Worm (Caenorhabditis elegans): ENCODE data around the gene srw-43.

Gene srw-43

DNA sequence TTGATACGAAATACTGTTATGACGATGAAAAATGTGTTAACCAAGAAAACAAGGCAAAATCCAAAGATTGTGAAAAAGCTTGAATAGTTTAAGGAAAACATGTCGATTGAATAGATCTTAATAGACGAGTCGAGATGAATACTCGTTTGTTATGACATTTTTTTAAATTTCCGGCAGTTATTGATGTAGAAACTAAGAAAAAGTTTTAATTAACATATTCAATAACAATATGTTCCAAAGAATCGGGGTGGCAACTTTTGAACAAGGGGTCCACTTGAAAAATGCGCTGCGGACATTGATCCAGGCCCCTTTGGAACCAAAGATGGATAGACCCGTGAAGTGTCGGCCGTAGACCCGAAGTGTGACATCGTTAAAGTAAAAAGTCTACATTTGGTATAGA is 14.6 kb upstream of the srw-43 start, which contains the start of gene str-61:
str-61 (minus strand) TSS at position 101 of the 400 bp plus-strand sequence.
- TF ChIP-seq dmd-8 (GFP tag; IDR thresholded peaks at IDR 0.05) (no peak), zfp-3 (GFP tag; conservative IDR thresholded peaks at IDR 0.05) (no peak), zip-11 (GFP tag; IDR thresholded peaks at IDR 0.05) (no peak), aly-2 (tag; optimal IDR thresholded peaks at IDR 0.05) (no peak), aha-1 (tag) (peak; percentile 6), egl-27 (tag; optimal IDR thresholded peaks at IDR 0.05) (no peak)

ce11 chrV:16672198-16672597 is 13.6 kb upstream of the srw-43 start, which contains the start of gene F14F8.8:
Gene F14F8.8 (minus strand): TSS chrV:16672298.
- TF ChIP-seq lin-1 (GFP tag; IDR thresholded peaks at IDR 0.05): no peak
- TF ChIP-seq fos-1 (tag; optimal IDR thresholded peaks at IDR 0.05): no peak
- TF ChIP-seq skn-1 (tag; optimal IDR thresholded peaks at IDR 0.05): no peak
- no peak for TF ChIP-seq duxl-1 (tag; optimal IDR thresholded peaks at IDR 0.05; ENCODE audit: poor library complexity)
- no peak for TF ChIP-seq dpl-1 (GFP tag; optimal IDR thresholded peaks at IDR 0.05)
- TF ChIP-seq ceh-44 (GFP tag; IDR thresholded peaks at IDR 0.05): no peak
- TF ChIP-seq ceh-20 (GFP tag; IDR thresholded peaks at IDR 0.05): no peak
- TF ChIP-seq lin-13 (GFP tag; optimal IDR thresholded peaks at IDR 0.05): no peak
- no peak for TF ChIP-seq cey-2 (tag; optimal IDR thresholded peaks at IDR 0.05; ENCODE audit: borderline replicate concordance, insufficient read depth)
- no peak for TF ChIP-seq nhr-11 (tag; optimal IDR thresholded peaks at IDR 0.05)
- no peak for TF ChIP-seq ceh-82 (tag; optimal IDR thresholded peaks at IDR 0.05)
- no peak for TF ChIP-seq nhr-25 (tag; optimal IDR thresholded peaks at IDR 0.05; ENCODE audit: borderline replicate concordance, insufficient read depth)
- no peak for TF ChIP-seq lin-15B (tag; optimal IDR thresholded peaks at IDR 0.05)
- TF ChIP-seq hmg-1.1 (GFP tag; IDR thresholded peaks at IDR 0.05): no peak
- no peak for TF ChIP-seq ctbp-1 (GFP tag; IDR thresholded peaks at IDR 0.05)
- no peak for TF ChIP-seq hif-1 (tag; optimal IDR thresholded peaks at IDR 0.05)
- no peak for TF ChIP-seq nhr-111 (GFP tag; optimal IDR thresholded peaks at IDR 0.05)
- no peak for TF ChIP-seq saeg-2 (GFP tag; IDR thresholded peaks at IDR 0.05)
- no peak for TF ChIP-seq Y48G9A.11 (GFP tag; IDR thresholded peaks at IDR 0.05)
- no peak for TF ChIP-seq daf-12 (tag; optimal IDR thresholded peaks at IDR 0.05)

- no peak for TF ChIP-seq ceh-28 (tag; optimal IDR thresholded peaks at IDR 0.05)
- TF ChIP-seq unc-62 (GFP tag; optimal IDR thresholded peaks at IDR 0.05 in 1 of 2): peak in 1 of 2 experiments; percentile 80
- TF ChIP-seq unc-62 (tag; optimal IDR thresholded peaks at IDR 0.05): no peak
- no peak for TF ChIP-seq R02D3.7 (tag; optimal IDR thresholded peaks at IDR 0.05)
- TF ChIP-seq zip-11 (GFP tag; IDR thresholded peaks at IDR 0.05): no peak
- TF ChIP-seq nhr-77 (tag; optimal IDR thresholded peaks at IDR 0.05): no peak
- TF ChIP-seq daf-8 (GFP tag; IDR thresholded peaks at IDR 0.05): no peak
- TF ChIP-seq jun-1 (tag; optimal IDR thresholded peaks at IDR 0.05): no peak
- TF ChIP-seq nhr-102 (tag; optimal IDR thresholded peaks at IDR 0.05): no peak
- no peak for TF ChIP-seq lin-1 (GFP tag; IDR thresholded peaks at IDR 0.05)
- no peak for TF ChIP-seq php-3 (GFP tag; IDR thresholded peaks at IDR 0.05)
- no peak for TF ChIP-seq snpc-1.2 (GFP tag; IDR thresholded peaks at IDR 0.05)
- TF ChIP-seq fkh-10 (GFP tag; optimal IDR thresholded peaks at IDR 0.05): no peak
- TF ChIP-seq tra-1 (GFP tag; IDR thresholded peaks at IDR 0.05): no peak
- peak; percentile 91 for TF ChIP-seq aha-1 (tag)
- TF ChIP-seq dmd-8 (GFP tag; IDR thresholded peaks at IDR 0.05): no peak
- TF ChIP-seq ztf-11 (tag; optimal IDR thresholded peaks at IDR 0.05): no peak
Measured at ce11 chrV:16674399-16674798, 11.4 kb upstream of the srw-43 start.
